Worm (Caenorhabditis elegans): ENCODE data around the gene bcmo-2.

ce11 chrII:3877127-3877526 is 33.5 kb downstream of the bcmo-2 start, which contains the start of gene nep-3:
- TF ChIP-seq cebp-2 (GFP tag; IDR thresholded peaks at IDR 0.05) (no peak), snpc-3.4 (tag; optimal IDR thresholded peaks at IDR 0.05) (no peak), zfh-2 (GFP tag; conservative IDR thresholded peaks at IDR 0.05) (no peak), ama-1 (optimal IDR thresholded peaks at IDR 0.05) (no peak), ama-1 (GFP tag; optimal IDR thresholded peaks at IDR 0.05) (no peak), attf-6 (GFP tag; IDR thresholded peaks at IDR 0.05) (no peak), nfya-1 (tag; optimal IDR thresholded peaks at IDR 0.05; ENCODE audit: borderline replicate concordance, insufficient read depth) (no peak), B0035.1 (tag; optimal IDR thresholded peaks at IDR 0.05) (no peak), let-607 (tag; optimal IDR thresholded peaks at IDR 0.05) (no peak), snpc-1.3 (tag; optimal IDR thresholded peaks at IDR 0.05; ENCODE audit: insufficient read depth) (no peak), pha-4 (tag; optimal IDR thresholded peaks at IDR 0.05) (no peak), F49E8.2 (tag; optimal IDR thresholded peaks at IDR 0.05; ENCODE audit: insufficient read depth) (no peak), B0019.2 (GFP tag; conservative IDR thresholded peaks at IDR 0.05) (no peak), lag-1 (GFP tag; IDR thresholded peaks at IDR 0.05) (no peak)

Data from whole organism, young adult.